Fruit fly (Drosophila melanogaster) whole organism, embryonic: Measurements from ENCODE around the gene CG32161.

Experiments used
- CG10366 ChIP-seq: fragments of 200-800 bp; sonication (Bioruptor generic); IDR thresholded peaks from 2 replicates; pipeline ENCODE4 v1.3.6; 2022; ENCODE audit warnings: missing biosample characterization, missing genetic modification characterization
- CG10959 ChIP-seq: fragments of 200-800 bp; sonication (Bioruptor generic); IDR thresholded peaks from 2 replicates; pipeline ENCODE4 v1.3.6; 2022; ENCODE audit warnings: missing biosample characterization, missing genetic modification characterization
- CG11456 ChIP-seq: fragments of 200-800 bp; sonication (Bioruptor generic); IDR thresholded peaks from 3 replicates; pipeline ENCODE4 v1.3.6; 2022; ENCODE audit warnings: missing biosample characterization, missing genetic modification characterization
- CG11696 ChIP-seq: fragments of 200-800 bp; sonication (Bioruptor generic); IDR thresholded peaks from 2 replicates; pipeline ENCODE4 v1.3.6; 2022; ENCODE audit warnings: missing biosample characterization, missing genetic modification characterization
- CG12769 ChIP-seq: fragments of 200-800 bp; sonication (Bioruptor generic); optimal IDR thresholded peaks from 2 replicates; lab custom pipeline; 2019; ENCODE audit warnings: missing biosample characterization, mild to moderate bottlenecking, missing genetic modification characterization, moderate library complexity
- CG13287 ChIP-seq: fragments of 200-800 bp; sonication (Bioruptor generic); IDR thresholded peaks from 2 replicates; pipeline ENCODE4 v1.3.6; 2022; ENCODE audit warnings: missing biosample characterization, missing genetic modification characterization; ENCODE audit not compliant: partially characterized antibody
- CG13894 ChIP-seq: fragments of 200-800 bp; sonication (Bioruptor generic); optimal IDR thresholded peaks from 3 replicates; lab custom pipeline; 2018; ENCODE audit warnings: missing biosample characterization, mild to moderate bottlenecking, missing genetic modification characterization, moderate library complexity
- CG17359 ChIP-seq: fragments of 200-800 bp; sonication (Bioruptor generic); optimal IDR thresholded peaks from 3 replicates; lab custom pipeline; 2018; ENCODE audit warnings: missing biosample characterization, mild to moderate bottlenecking, missing genetic modification characterization, moderate library complexity
- CG18011 ChIP-seq: fragments of 200-800 bp; sonication (Bioruptor generic); optimal IDR thresholded peaks from 2 replicates; lab custom pipeline; 2017; ENCODE audit warnings: missing biosample characterization, missing genetic modification characterization, mild to moderate bottlenecking, moderate library complexity, missing genotype
- CG2120 ChIP-seq: fragments of 200-800 bp; sonication (Bioruptor generic); optimal IDR thresholded peaks from 3 replicates; lab custom pipeline; 2016; ENCODE audit warnings: missing biosample characterization, missing genetic modification characterization
- CG2199 ChIP-seq: fragments of 200-800 bp; sonication (Bioruptor generic); IDR thresholded peaks from 3 replicates; pipeline ENCODE4 v1.3.6; 2022; ENCODE audit warnings: missing biosample characterization, missing genetic modification characterization
- CG33213 ChIP-seq: fragments of 200-800 bp; sonication (Bioruptor generic); optimal IDR thresholded peaks from 3 replicates; lab custom pipeline; 2016; ENCODE audit warnings: missing biosample characterization, missing genetic modification characterization
- CG4404 ChIP-seq: fragments of 200-800 bp; sonication (Bioruptor generic); IDR thresholded peaks from 2 replicates; pipeline ENCODE4 v1.3.6; 2022; ENCODE audit warnings: missing biosample characterization, missing genetic modification characterization
- Dbx ChIP-seq: fragments of 200-800 bp; sonication (Bioruptor generic); IDR thresholded peaks from 3 replicates; pipeline ENCODE4 v1.3.6; 2022; ENCODE audit warnings: missing biosample characterization, missing genetic modification characterization
- Deaf1 ChIP-seq: fragments of 200-800 bp; optimal IDR thresholded peaks from 3 replicates; lab custom pipeline; 2019; ENCODE audit warnings: missing biosample characterization, mild to moderate bottlenecking, missing genetic modification characterization, moderate library complexity
- HLHmδ ChIP-seq: fragments of 200-800 bp; sonication (Bioruptor generic); optimal IDR thresholded peaks from 2 replicates; lab custom pipeline; 2018; ENCODE audit warnings: missing biosample characterization, mild to moderate bottlenecking, missing genetic modification characterization, moderate library complexity
- Hmr ChIP-seq: fragments of 200-800 bp; sonication (Bioruptor generic); optimal IDR thresholded peaks from 3 replicates; lab custom pipeline; 2017; ENCODE audit warnings: mild to moderate bottlenecking, missing biosample characterization, missing genetic modification reagents, missing genetic modification characterization
- Hsf ChIP-seq: fragments of 200-800 bp; sonication (Bioruptor generic); optimal IDR thresholded peaks from 3 replicates; lab custom pipeline; 2016; ENCODE audit warnings: missing biosample characterization, missing genetic modification characterization
- NFAT ChIP-seq: fragments of 200-800 bp; sonication (Bioruptor generic); IDR thresholded peaks from 2 replicates; pipeline ENCODE4 v1.3.6; 2022; ENCODE audit warnings: missing biosample characterization, missing genetic modification characterization
- hkb ChIP-seq, 2 experiments: fragments of 200-800 bp in 1 of 2; fragments of >200 bp in 1 of 2; sonication (Bioruptor generic) in 1 of 2; IDR thresholded peaks in 1 of 2; optimal IDR thresholded peaks in 1 of 2; 2 replicates each; pipeline versions ENCODE4 v1.3.6 to Lab custom; 2017 to 2022; ENCODE audit warnings: missing biosample characterization in 1 of 2, missing genetic modification characterization in 1 of 2
- pan ChIP-seq, 4 experiments: fragments of >200 bp in 3 of 4; fragments of 200-800 bp in 1 of 4; sonication (Bioruptor generic) in 1 of 4; optimal IDR thresholded peaks in 3 of 4; IDR thresholded peaks in 1 of 4; 2 replicates each; pipeline versions ENCODE4 v1.3.6 to Lab custom; 2017 to 2022; ENCODE audit warnings: missing biosample characterization in 2 of 4, missing genetic modification characterization in 2 of 4, mixed read lengths in 1 of 4
- row ChIP-seq: fragments of 200-800 bp; sonication (Bioruptor generic); IDR thresholded peaks from 3 replicates; pipeline ENCODE4 v1.3.6; 2022; ENCODE audit warnings: missing biosample characterization, missing genetic modification characterization
- vvl ChIP-seq: fragments of 200-800 bp; sonication (Bioruptor generic); IDR thresholded peaks from 2 replicates; pipeline ENCODE4 v1.3.6; 2022; ENCODE audit warnings: missing biosample characterization, missing genetic modification characterization
- wdn ChIP-seq: fragments of 200-800 bp; sonication (Bioruptor generic); IDR thresholded peaks from 2 replicates; pipeline ENCODE4 v1.3.6; 2022; ENCODE audit warnings: missing biosample characterization, missing genetic modification characterization

CG32161 gene

DNA sequence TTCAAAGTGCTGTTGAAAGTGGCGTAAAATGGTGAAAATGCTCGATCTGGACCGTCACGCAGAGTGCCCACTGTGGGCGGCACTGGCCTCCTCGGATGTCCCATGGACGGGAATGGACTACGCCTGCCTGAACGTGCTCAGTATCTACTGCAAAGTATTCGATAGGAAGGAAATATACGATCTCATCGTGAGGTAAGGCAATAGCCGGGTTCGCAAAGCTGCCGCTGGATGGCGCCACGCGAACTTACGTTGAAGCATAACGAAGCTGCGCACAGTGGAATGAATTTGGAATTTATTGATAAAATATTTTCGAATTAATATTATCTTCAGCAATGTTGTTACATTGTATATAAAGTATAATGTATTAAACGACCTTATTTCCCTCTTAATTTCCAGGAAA is 50.4 kb downstream of the CG32161 start (continued):
- TF ChIP-seq CG13287 (peak; percentile 24; the same call in 1 of the 2 replicates), CG11696 (GFP tag; lab: Robert Waterston, UW) (no peak), row (peak; percentile 40; the same call in 1 of the 3 replicates), Hmr (GFP tag; lab: Kevin White, UChicago) (peak; percentile 22), HLHmδ (GFP tag; lab: Kevin White, UChicago) (peak; percentile 35), CG18011 (no peak), pan (optimal IDR thresholded peaks at IDR 0.05; lab: Kevin White, UChicago) (no peak), pan (GFP tag; optimal IDR thresholded peaks at IDR 0.05 in 1 of 2, IDR thresholded peaks at IDR 0.05 in 1 of 2) (peak in 1 of 2 experiments; percentile 38), hkb (optimal IDR thresholded peaks at IDR 0.05; lab: Kevin White, UChicago) (no peak), hkb (GFP tag; IDR thresholded peaks at IDR 0.05; lab: Robert Waterston, UW) (peak; percentile 22; the same call in 1 of the 2 replicates), Dbx (GFP tag; lab: Robert Waterston, UW) (peak; percentile 22; the same call in 1 of the 3 replicates), Deaf1 (tag; lab: Kevin White, UChicago) (peak; percentile 28), NFAT (GFP tag; lab: Robert Waterston, UW) (peak; percentile 28; the same call in 1 of the 2 replicates), CG10366 (GFP tag; lab: Robert Waterston, UW) (0 out of 2 replicates have a peak, but pooled peaks have one; percentile 17), CG2199 (GFP tag; lab: Robert Waterston, UW) (peak; percentile 81), CG12769 (tag; lab: Kevin White, UChicago) (peak; percentile 37), CG13894 (tag; lab: Kevin White, UChicago) (no peak), CG33213 (GFP tag; lab: Kevin White, UChicago) (no peak), vvl (GFP tag; lab: Robert Waterston, UW) (peak; percentile 31; the same call in 1 of the 2 replicates), wdn (GFP tag; lab: Robert Waterston, UW) (0 out of 2 replicates have a peak, but pooled peaks have one; percentile 28), CG17359 (no peak), CG10959 (GFP tag; lab: Robert Waterston, UW) (no peak), CG4404 (GFP tag; lab: Robert Waterston, UW) (no peak), Hsf (GFP tag; lab: Kevin White, UChicago) (peak; percentile 6), CG2120 (GFP tag; lab: Kevin White, UChicago) (peak; percentile 20), CG11456 (GFP tag; lab: Robert Waterston, UW) (peak; percentile 68; the same call in 1 of the 3 replicates)
